Fruit fly (Drosophila melanogaster): ENCODE results near the gene nAChRbeta3.

The nAChRbeta3 gene

DNA sequence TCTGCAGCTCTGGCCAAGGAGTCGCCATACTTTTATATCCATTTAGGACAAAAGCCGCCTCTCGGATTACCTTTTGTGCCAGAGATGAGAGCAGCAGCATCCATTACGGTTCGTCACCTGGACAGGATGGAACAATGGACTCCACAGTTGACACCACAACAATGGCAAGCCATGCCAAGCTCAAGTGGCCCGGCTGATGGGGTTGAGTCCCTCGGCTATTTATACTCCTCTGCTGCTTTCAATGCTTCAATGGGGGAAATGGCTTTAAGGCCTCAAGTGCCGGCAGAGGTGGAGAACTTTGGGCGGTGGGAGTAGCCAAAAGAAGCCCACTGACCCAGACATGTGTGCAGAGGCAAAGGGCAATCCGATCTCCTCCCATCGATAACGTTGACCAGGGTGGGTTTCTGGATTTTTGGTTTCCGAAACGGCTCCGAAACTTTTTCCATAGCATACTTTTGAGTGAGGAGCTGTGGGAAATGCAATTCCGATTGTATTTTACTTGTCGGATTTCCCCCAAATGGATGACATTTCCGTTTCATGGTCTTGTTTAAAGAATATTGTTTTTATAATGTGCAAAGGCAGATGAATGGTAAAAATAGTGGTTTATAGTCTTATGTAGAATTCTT, 31.7 kb downstream of the nAChRbeta3 start, which contains the start of gene Ptth:
Gene Ptth, minus strand, starts transcription at position 338 of the 626 bp plus-strand sequence.
- TF ChIP-seq cnc (optimal IDR thresholded peaks at IDR 0.05) (no peak), bab1 (GFP tag; optimal IDR thresholded peaks at IDR 0.05) (peak; percentile 10)

dm6 chr2L:577186-577585, 32.3 kb downstream of the nAChRbeta3 start, which contains the start of gene Pph13:
Pph13 (plus strand) TSS chr2L:577486.
- TF ChIP-seq CG1620 (GFP tag; optimal IDR thresholded peaks at IDR 0.05) (no peak), CG33017 (tag; optimal IDR thresholded peaks at IDR 0.05) (no peak), ovo (GFP tag; optimal IDR thresholded peaks at IDR 0.05) (no peak)

DNA sequence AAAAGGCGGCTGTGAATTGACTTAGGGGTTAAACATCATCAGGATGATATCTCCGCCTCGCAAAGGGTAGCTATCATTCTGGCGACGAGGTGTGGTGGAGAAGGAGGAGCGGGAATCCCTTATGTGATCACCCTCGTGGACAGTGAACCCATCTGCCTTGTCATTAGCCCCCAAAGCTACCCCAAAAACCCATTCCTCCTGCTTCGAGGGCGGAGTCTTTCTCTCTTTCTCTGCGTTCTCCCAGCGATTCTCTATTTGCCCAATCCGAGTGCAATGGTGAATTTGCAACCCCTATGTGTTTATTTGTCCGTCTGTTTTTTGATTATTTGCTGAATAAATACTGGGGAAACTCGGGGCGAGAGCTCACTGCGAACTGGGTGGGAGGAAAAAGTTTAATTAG, 40.3 kb downstream of the nAChRbeta3 start:
- TF ChIP-seq CG1620 (GFP tag; optimal IDR thresholded peaks at IDR 0.05) (no peak), Hr96 (GFP tag; optimal IDR thresholded peaks at IDR 0.05) (no peak), toe (GFP tag; optimal IDR thresholded peaks at IDR 0.05) (no peak), cic (GFP tag; optimal IDR thresholded peaks at IDR 0.05) (no peak), CG11617 (GFP tag; optimal IDR thresholded peaks at IDR 0.05) (no peak), kay (GFP tag; ENCODE audit: borderline replicate concordance) (no peak), pad (GFP tag; optimal IDR thresholded peaks at IDR 0.05) (no peak), bab1 (GFP tag; optimal IDR thresholded peaks at IDR 0.05) (no peak), Clk (GFP tag; optimal IDR thresholded peaks at IDR 0.05) (no peak), CG7045 (GFP tag; optimal IDR thresholded peaks at IDR 0.05) (no peak), CG5204 (GFP tag; optimal IDR thresholded peaks at IDR 0.05) (no peak), CG7101 (tag; optimal IDR thresholded peaks at IDR 0.05) (no peak), ovo (GFP tag; optimal IDR thresholded peaks at IDR 0.05) (no peak), tj (GFP tag; optimal IDR thresholded peaks at IDR 0.05) (no peak), cnc (optimal IDR thresholded peaks at IDR 0.05) (no peak), CG14711 (tag; optimal IDR thresholded peaks at IDR 0.05) (no peak), Mnt (GFP tag; optimal IDR thresholded peaks at IDR 0.05) (no peak), Crg-1 (GFP tag; optimal IDR thresholded peaks at IDR 0.05) (no peak), CG33017 (tag; optimal IDR thresholded peaks at IDR 0.05) (no peak), CG12768 (GFP tag; optimal IDR thresholded peaks at IDR 0.05) (no peak)

- TF ChIP-seq pad (GFP tag; optimal IDR thresholded peaks at IDR 0.05) (no peak), CG7045 (GFP tag; optimal IDR thresholded peaks at IDR 0.05) (no peak), toe (GFP tag; optimal IDR thresholded peaks at IDR 0.05) (no peak), kay (GFP tag; ENCODE audit: borderline replicate concordance) (no peak), CG33017 (tag; optimal IDR thresholded peaks at IDR 0.05) (no peak), CG12768 (GFP tag; optimal IDR thresholded peaks at IDR 0.05) (no peak)
Observed at dm6 chr2L:591511-591910, 46.6 kb downstream of the nAChRbeta3 start.

DNA sequence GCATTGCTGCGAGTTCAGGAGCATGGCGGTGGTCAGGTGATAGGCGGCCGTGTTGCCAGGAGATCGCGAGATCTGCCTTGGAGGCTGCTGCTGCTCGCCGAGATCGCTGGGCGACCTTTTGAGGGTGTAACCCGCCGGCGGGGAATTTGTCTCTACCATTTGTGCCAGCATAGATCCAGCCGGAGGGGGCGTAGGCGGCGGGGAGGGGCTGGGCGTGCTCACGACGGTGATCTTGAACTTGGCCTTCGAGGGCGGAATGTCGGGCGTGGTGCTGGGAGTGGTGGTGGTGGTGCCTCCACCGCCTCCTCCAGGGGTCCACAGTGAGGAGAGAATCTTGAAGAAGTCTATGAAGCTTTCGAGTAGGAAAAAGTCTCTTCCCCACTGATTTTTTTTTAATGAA, 49.1 kb downstream of the nAChRbeta3 start:
- no peak for TF ChIP-seq Crg-1 (GFP tag; optimal IDR thresholded peaks at IDR 0.05)
- TF ChIP-seq toe (GFP tag; optimal IDR thresholded peaks at IDR 0.05), result no peak
- no peak for TF ChIP-seq Mnt (GFP tag; optimal IDR thresholded peaks at IDR 0.05)
- TF ChIP-seq pad (GFP tag; optimal IDR thresholded peaks at IDR 0.05), result no peak
- no peak for TF ChIP-seq cnc (optimal IDR thresholded peaks at IDR 0.05)
- TF ChIP-seq Clk (GFP tag; optimal IDR thresholded peaks at IDR 0.05), result no peak
- TF ChIP-seq CG33017 (tag; optimal IDR thresholded peaks at IDR 0.05), result no peak
- TF ChIP-seq tj (GFP tag; optimal IDR thresholded peaks at IDR 0.05), result no peak
- TF ChIP-seq kay (GFP tag; ENCODE audit: borderline replicate concordance), result no peak
- no peak for TF ChIP-seq CG7045 (GFP tag; optimal IDR thresholded peaks at IDR 0.05)
- no peak for TF ChIP-seq bab1 (GFP tag; optimal IDR thresholded peaks at IDR 0.05)
- TF ChIP-seq CG1620 (GFP tag; optimal IDR thresholded peaks at IDR 0.05), result no peak
- no peak for TF ChIP-seq CG14711 (tag; optimal IDR thresholded peaks at IDR 0.05)
- TF ChIP-seq cic (GFP tag; optimal IDR thresholded peaks at IDR 0.05), result no peak

- no peak for TF ChIP-seq Mnt (GFP tag; optimal IDR thresholded peaks at IDR 0.05)
- TF ChIP-seq cic (GFP tag; optimal IDR thresholded peaks at IDR 0.05), result no peak
- TF ChIP-seq toe (GFP tag; optimal IDR thresholded peaks at IDR 0.05), result no peak
- TF ChIP-seq CG12768 (GFP tag; optimal IDR thresholded peaks at IDR 0.05), result no peak
- no peak for TF ChIP-seq Crg-1 (GFP tag; optimal IDR thresholded peaks at IDR 0.05)
- TF ChIP-seq CG7101 (tag; optimal IDR thresholded peaks at IDR 0.05), result no peak
- no peak for TF ChIP-seq cnc (optimal IDR thresholded peaks at IDR 0.05)
Observed at dm6 chr2L:594635-595384, 49.9 kb downstream of the nAChRbeta3 start, which contains the start of gene Gsc. Gsc (minus strand) TSS chr2L:594685.

Measured in whole organism, adult.